Fruit fly (Drosophila melanogaster): ENCODE data around the gene ome.

ome gene

dm6 chr3L:14665802-14666351, 6.8 kb upstream of the ome start (continued):
- TF ChIP-seq Abd-B (GFP tag; optimal IDR thresholded peaks at IDR 0.05) (peak; percentile 88), Hmr (GFP tag; optimal IDR thresholded peaks at IDR 0.05) (peak; percentile 87), repo (GFP tag; optimal IDR thresholded peaks at IDR 0.05) (peak; percentile 87), CG12769 (tag; optimal IDR thresholded peaks at IDR 0.05) (peak; percentile 92), CG6854 (GFP tag; optimal IDR thresholded peaks at IDR 0.05) (peak; percentile 58), CG1024 (GFP tag; IDR thresholded peaks at IDR 0.05) (peak; percentile 66), CG33557 (GFP tag; optimal IDR thresholded peaks at IDR 0.05) (peak; percentile 82), chn (GFP tag; optimal IDR thresholded peaks at IDR 0.05) (peak; percentile 90), trem (tag; optimal IDR thresholded peaks at IDR 0.05) (peak; percentile 61), twi (tag; optimal IDR thresholded peaks at IDR 0.05) (peak; percentile 78), CG7372 (GFP tag; IDR thresholded peaks at IDR 0.05) (peak; percentile 72), CG15073 (GFP tag; optimal IDR thresholded peaks at IDR 0.05) (peak; percentile 45), Ets97D (GFP tag; optimal IDR thresholded peaks at IDR 0.05) (peak; percentile 68), CG8944 (GFP tag; optimal IDR thresholded peaks at IDR 0.05) (peak; percentile 85), bigmax (GFP tag; optimal IDR thresholded peaks at IDR 0.05) (peak; percentile 14), CG16863 (GFP tag; optimal IDR thresholded peaks at IDR 0.05) (peak; percentile 88), jigr1 (GFP tag; IDR thresholded peaks at IDR 0.05) (peak; percentile 65; the same call in 1 of the 3 replicates), sima (GFP tag; optimal IDR thresholded peaks at IDR 0.05) (peak; percentile 72), Optix (GFP tag; IDR thresholded peaks at IDR 0.05) (peak; percentile 89), PHDP (tag; optimal IDR thresholded peaks at IDR 0.05) (peak; percentile 90), CG34422 (GFP tag; IDR thresholded peaks at IDR 0.05) (peak; percentile 75), salm (tag; optimal IDR thresholded peaks at IDR 0.05) (peak; percentile 81), Mad (GFP tag; optimal IDR thresholded peaks at IDR 0.05) (peak; percentile 87), pros (GFP tag; optimal IDR thresholded peaks at IDR 0.05) (no peak), Mes4 (GFP tag; optimal IDR thresholded peaks at IDR 0.05) (peak; percentile 88), gem (tag; optimal IDR thresholded peaks at IDR 0.05) (peak; percentile 92), Max (GFP tag; optimal IDR thresholded peaks at IDR 0.05) (peak; percentile 83), CG7963 (GFP tag; IDR thresholded peaks at IDR 0.05; ENCODE audit: partially characterized antibody) (no peak), CG9727 (GFP tag; optimal IDR thresholded peaks at IDR 0.05) (peak; percentile 93), lbe (GFP tag; optimal IDR thresholded peaks at IDR 0.05) (peak; percentile 27), prd (optimal IDR thresholded peaks at IDR 0.05) (no peak), prd (GFP tag; IDR thresholded peaks at IDR 0.05) (peak; percentile 91), CG3163 (GFP tag; optimal IDR thresholded peaks at IDR 0.05) (peak; percentile 64), MTF-1 (GFP tag; optimal IDR thresholded peaks at IDR 0.05; ENCODE audit: borderline replicate concordance) (peak; percentile 84), nerfin-1 (tag; optimal IDR thresholded peaks at IDR 0.05) (peak; percentile 49), caup (GFP tag; optimal IDR thresholded peaks at IDR 0.05; ENCODE audit: severe bottlenecking) (peak; percentile 90), CG30020 (tag; optimal IDR thresholded peaks at IDR 0.05) (peak; percentile 60), CG4730 (GFP tag; IDR thresholded peaks at IDR 0.05) (peak; percentile 82), nerfin-2 (GFP tag; IDR thresholded peaks at IDR 0.05; ENCODE audit: partially characterized antibody) (no peak), Myb (GFP tag; optimal IDR thresholded peaks at IDR 0.05) (peak; percentile 65), toy (GFP tag; IDR thresholded peaks at IDR 0.05) (peak; percentile 74), Dbx (GFP tag; IDR thresholded peaks at IDR 0.05) (peak; percentile 77), HLH4C (GFP tag; IDR thresholded peaks at IDR 0.05; ENCODE audit: partially characterized antibody) (no peak), sisA (GFP tag; IDR thresholded peaks at IDR 0.05) (peak; percentile 82), sug (tag; optimal IDR thresholded peaks at IDR 0.05) (peak; percentile 74), Hr78 (GFP tag; optimal IDR thresholded peaks at IDR 0.05) (peak in 1 of 2 experiments; percentile 77), unc-4 (GFP tag; IDR thresholded peaks at IDR 0.05; ENCODE audit: partially characterized antibody) (no peak), dm (GFP tag; optimal IDR thresholded peaks at IDR 0.05) (peak; percentile 83), ro (GFP tag; IDR thresholded peaks at IDR 0.05) (peak; percentile 48; the same call in 1 of the 2 replicates), ssp (GFP tag; IDR thresholded peaks at IDR 0.05) (no peak; the same call in 1 of the 2 replicates)

Data from whole organism, embryonic.